Worm (Caenorhabditis elegans): ENCODE measurements around the gene T03E6.8.

The T03E6.8 gene

DNA sequence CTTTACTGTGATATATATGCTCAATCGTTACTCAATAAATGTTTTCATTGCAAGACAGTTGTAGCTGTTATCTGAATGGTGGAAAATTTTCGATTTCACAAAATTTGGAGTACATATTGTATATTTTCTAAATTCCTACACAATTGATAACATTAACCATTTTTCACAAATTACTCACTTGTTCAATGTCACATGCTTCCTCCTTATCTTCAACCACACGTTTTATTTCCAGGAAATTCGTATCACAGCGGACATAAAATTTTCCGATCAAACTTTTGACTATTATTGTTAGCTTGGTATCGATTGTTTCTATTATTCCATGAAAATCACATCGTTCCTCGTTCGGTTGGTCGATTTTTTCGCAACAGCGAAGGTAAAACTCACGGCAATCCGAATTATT is 5.5 kb upstream of the T03E6.8 start:
- no peak for TF ChIP-seq ttx-3 (tag; optimal IDR thresholded peaks at IDR 0.05)
- no peak for TF ChIP-seq pat-9 (tag; optimal IDR thresholded peaks at IDR 0.05)
- no peak for TF ChIP-seq gmeb-2 (tag; optimal IDR thresholded peaks at IDR 0.05)
- TF ChIP-seq fkh-6 (tag; optimal IDR thresholded peaks at IDR 0.05) = no peak

DNA sequence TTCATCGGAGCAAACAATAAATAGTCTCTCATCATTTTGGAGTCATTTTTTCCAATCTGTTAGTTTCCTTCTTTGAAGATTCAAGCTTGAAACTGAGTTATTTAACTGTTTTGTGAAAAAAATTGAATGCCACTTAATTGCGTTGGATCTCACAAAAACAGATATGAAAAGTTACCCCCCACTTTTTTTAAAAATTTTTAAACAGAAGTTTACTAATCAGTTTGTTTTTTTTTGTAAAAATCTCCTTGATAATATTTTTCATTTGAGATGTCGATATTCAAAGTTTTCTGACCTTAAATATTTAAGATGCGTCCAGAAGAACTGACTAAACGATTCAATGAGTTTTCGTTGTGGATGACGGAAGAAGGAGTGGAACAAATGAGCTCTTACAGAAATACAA is 3.3 kb upstream of the T03E6.8 start, which contains the start of gene Y32B12C.1:
TSS of gene Y32B12C.1 (plus strand) at position 301 of the 400 bp plus-strand sequence.
- TF ChIP-seq eyg-1 (tag; optimal IDR thresholded peaks at IDR 0.05) (no peak), hlh-8 (tag; optimal IDR thresholded peaks at IDR 0.05) (no peak), hlh-15 (tag; optimal IDR thresholded peaks at IDR 0.05) (no peak), ets-4 (tag; optimal IDR thresholded peaks at IDR 0.05) (no peak)

DNA sequence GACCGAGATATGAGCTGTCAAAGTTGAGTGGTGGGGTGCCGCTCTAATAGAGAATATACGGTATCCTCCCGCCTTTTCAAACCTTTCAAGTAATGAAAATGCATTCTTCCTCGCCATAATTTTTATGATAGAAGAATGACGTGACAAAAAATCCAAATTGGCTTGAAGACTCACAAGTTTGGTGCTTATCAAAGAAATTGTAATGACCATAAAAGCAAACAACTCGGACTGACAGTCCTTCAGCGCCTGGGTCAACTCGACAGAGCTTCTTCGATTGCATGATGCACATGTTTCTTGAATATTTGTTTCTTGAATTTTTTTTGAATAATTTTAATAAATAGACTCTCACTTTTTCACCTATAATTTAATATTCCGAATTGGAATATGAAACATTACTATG is 2.5 kb upstream of the T03E6.8 start:
- TF ChIP-seq ama-1 (optimal IDR thresholded peaks at IDR 0.05) (no peak), K09A11.1 (tag; optimal IDR thresholded peaks at IDR 0.05; ENCODE audit: insufficient read depth) (no peak), unc-42 (tag; optimal IDR thresholded peaks at IDR 0.05) (no peak), ceh-18 (tag; optimal IDR thresholded peaks at IDR 0.05) (no peak), C38D4.7 (GFP tag; optimal IDR thresholded peaks at IDR 0.05) (no peak), K02D7.2 (tag; optimal IDR thresholded peaks at IDR 0.05) (no peak), hlh-8 (tag; optimal IDR thresholded peaks at IDR 0.05) (no peak), npax-4 (tag; optimal IDR thresholded peaks at IDR 0.05) (no peak), madf-2 (tag; optimal IDR thresholded peaks at IDR 0.05) (no peak), pha-4 (tag; optimal IDR thresholded peaks at IDR 0.05) (no peak)

DNA sequence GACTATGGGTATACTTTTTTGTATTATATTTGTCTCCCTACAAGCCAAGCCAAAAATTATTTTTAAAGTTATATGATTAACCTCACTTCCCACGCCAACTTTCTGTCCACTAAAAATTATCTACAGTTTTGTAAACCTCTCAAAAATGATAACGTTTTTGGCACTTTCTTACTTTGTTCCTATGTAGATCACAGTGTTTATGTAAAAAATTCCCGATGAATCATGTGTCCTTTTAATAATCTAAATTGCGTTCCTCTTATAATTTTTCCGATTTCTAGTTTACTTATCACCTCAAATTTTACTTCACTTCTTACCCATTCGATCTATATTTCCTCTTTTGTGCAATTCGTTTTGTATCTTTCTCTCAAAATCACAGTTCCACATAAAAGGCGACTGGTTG is 1.3 kb upstream of the T03E6.8 start:
- TF ChIP-seq syd-9 (tag; optimal IDR thresholded peaks at IDR 0.05) = no peak
- no peak for TF ChIP-seq dve-1 (tag; optimal IDR thresholded peaks at IDR 0.05)
- TF ChIP-seq K09A11.1 (tag; optimal IDR thresholded peaks at IDR 0.05; ENCODE audit: insufficient read depth) = no peak

DNA sequence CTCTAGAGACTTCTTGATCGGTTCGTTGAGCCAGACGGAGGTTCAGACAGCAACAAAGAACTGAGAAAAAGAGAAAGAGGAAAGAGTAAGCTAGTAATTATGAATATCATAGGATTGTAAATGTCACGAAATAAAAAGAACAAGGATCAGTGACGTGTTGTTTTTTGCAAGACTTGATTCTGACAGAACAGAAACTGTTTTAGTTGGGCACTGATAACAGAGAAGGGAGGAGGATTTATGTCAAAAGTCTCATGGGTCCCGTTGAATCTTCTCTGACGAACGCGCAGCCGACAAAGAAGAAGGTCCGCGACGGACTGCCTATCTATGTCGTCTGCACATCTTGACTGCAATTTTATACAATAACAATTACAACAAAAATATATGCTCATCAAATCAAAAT is 2.4 kb downstream of the T03E6.8 start, which contains the start of gene T03E6.9:
TSS of gene T03E6.9 (minus strand) at position 101 of the 400 bp plus-strand sequence.
- TF ChIP-seq pax-1 (tag; optimal IDR thresholded peaks at IDR 0.05) = no peak

DNA sequence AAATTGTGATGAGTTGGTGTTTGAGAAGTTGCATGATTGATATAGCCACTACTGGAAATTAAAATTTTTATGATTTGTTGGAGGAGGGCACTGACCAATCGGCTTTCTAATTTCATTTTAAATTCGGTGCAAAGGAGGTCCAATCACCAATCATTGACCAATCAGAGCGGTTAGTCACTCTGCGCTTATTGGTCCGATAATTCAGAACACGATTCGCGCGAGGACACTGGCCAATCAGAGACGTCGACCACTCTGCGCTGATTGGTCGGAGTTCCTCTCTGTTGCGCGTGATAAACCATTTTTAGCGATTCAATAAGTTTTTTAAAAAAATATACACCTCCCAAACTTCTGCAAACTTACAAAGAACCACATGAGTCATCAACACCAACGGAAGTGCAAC is 3.2 kb downstream of the T03E6.8 start:
- TF ChIP-seq ceh-31 (tag; optimal IDR thresholded peaks at IDR 0.05) = no peak
- no peak for TF ChIP-seq ztf-16 (tag; optimal IDR thresholded peaks at IDR 0.05)
- no peak for TF ChIP-seq T23F11.4 (GFP tag; optimal IDR thresholded peaks at IDR 0.05)
- TF ChIP-seq nfya-1 (tag; optimal IDR thresholded peaks at IDR 0.05) = peak; percentile 64

DNA sequence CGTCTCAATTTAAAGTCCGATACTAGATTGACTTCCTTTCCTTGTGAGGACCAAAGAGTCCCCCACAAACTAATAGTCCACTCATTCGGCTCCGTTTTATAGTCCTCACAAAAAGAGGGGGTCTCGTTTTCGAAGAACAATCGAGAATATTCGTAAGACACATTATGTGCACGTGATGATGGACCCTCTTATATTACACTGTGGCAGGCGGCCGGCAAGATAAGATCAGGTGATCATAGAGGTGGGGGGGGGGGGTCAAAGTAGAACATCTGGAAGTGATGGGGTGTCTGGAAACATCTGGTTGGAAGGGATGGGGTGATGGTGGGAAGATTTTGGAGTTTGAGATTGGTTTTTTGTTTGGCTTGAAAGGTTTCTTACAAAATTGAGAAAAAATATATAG is 4.6 kb downstream of the T03E6.8 start:
- TF ChIP-seq madf-2 (tag; optimal IDR thresholded peaks at IDR 0.05) (no peak), ceh-24 (tag; optimal IDR thresholded peaks at IDR 0.05) (no peak), rnt-1 (tag; optimal IDR thresholded peaks at IDR 0.05) (peak; percentile 13), ceh-19 (GFP tag; optimal IDR thresholded peaks at IDR 0.05) (no peak), ceh-9 (tag; optimal IDR thresholded peaks at IDR 0.05) (no peak), C08G9.2 (tag; optimal IDR thresholded peaks at IDR 0.05) (no peak), ref-2 (tag; optimal IDR thresholded peaks at IDR 0.05) (no peak), elt-4 (tag; optimal IDR thresholded peaks at IDR 0.05) (no peak), tbx-7 (tag; optimal IDR thresholded peaks at IDR 0.05) (no peak), F13H6.1 (tag; optimal IDR thresholded peaks at IDR 0.05) (no peak), odd-2 (tag; optimal IDR thresholded peaks at IDR 0.05) (no peak), ztf-16 (tag; optimal IDR thresholded peaks at IDR 0.05) (no peak), pat-9 (tag; optimal IDR thresholded peaks at IDR 0.05) (peak; percentile 5), lin-11 (tag; optimal IDR thresholded peaks at IDR 0.05) (no peak), Y22D7AL.16 (tag; optimal IDR thresholded peaks at IDR 0.05) (no peak), ceh-31 (tag; optimal IDR thresholded peaks at IDR 0.05) (no peak), hlh-30 (tag; optimal IDR thresholded peaks at IDR 0.05; ENCODE audit: insufficient read depth) (peak; percentile 84), che-1 (tag; optimal IDR thresholded peaks at IDR 0.05) (no peak), tbx-2 (tag; optimal IDR thresholded peaks at IDR 0.05) (no peak), K09A11.1 (tag; optimal IDR thresholded peaks at IDR 0.05; ENCODE audit: insufficient read depth) (no peak), nfya-1 (tag; optimal IDR thresholded peaks at IDR 0.05) (no peak), pax-1 (tag; optimal IDR thresholded peaks at IDR 0.05) (no peak), hlh-8 (tag; optimal IDR thresholded peaks at IDR 0.05) (peak; percentile 28), pha-4 (tag; optimal IDR thresholded peaks at IDR 0.05) (no peak), ceh-48 (tag; optimal IDR thresholded peaks at IDR 0.05) (no peak), ceh-34 (tag; optimal IDR thresholded peaks at IDR 0.05) (no peak)
